Fruit fly (Drosophila melanogaster) whole organism, adult: Measurements from ENCODE around the gene RpL7.

Source experiments
- CG11617 ChIP-seq: fragments of 200-800 bp; sonication (Bioruptor generic); optimal IDR thresholded peaks from 2 replicates; lab custom pipeline; 2017; ENCODE audit warnings: mild to moderate bottlenecking, missing biosample characterization, missing genetic modification reagents, missing genetic modification characterization
- CG12768 ChIP-seq: fragments of 200-800 bp; sonication (Bioruptor generic); optimal IDR thresholded peaks from 2 replicates; lab custom pipeline; 2017; ENCODE audit warnings: missing biosample characterization, missing genetic modification characterization, mild to moderate bottlenecking, moderate library complexity, missing genetic modification reagents
- CG14711 ChIP-seq: fragments of 200-800 bp; sonication (Bioruptor generic); optimal IDR thresholded peaks from 2 replicates; lab custom pipeline; 2018; ENCODE audit warnings: missing biosample characterization, mild to moderate bottlenecking, missing genetic modification characterization, moderate library complexity
- CG1620 ChIP-seq: fragments of 200-800 bp; sonication (Bioruptor generic); optimal IDR thresholded peaks from 2 replicates; lab custom pipeline; 2016; ENCODE audit warnings: missing biosample characterization, missing genetic modification characterization
- CG33017 ChIP-seq: fragments of 200-800 bp; sonication (Bioruptor generic); optimal IDR thresholded peaks from 2 replicates; lab custom pipeline; 2018; ENCODE audit warnings: missing biosample characterization, mild to moderate bottlenecking, missing genetic modification characterization, moderate library complexity
- CG5204 ChIP-seq: fragments of 200-800 bp; sonication (Bioruptor generic); optimal IDR thresholded peaks from 2 replicates; lab custom pipeline; 2016; ENCODE audit warnings: missing biosample characterization, missing genetic modification characterization
- CG7045 ChIP-seq: fragments of 200-800 bp; sonication (Bioruptor generic); optimal IDR thresholded peaks from 2 replicates; lab custom pipeline; 2017; ENCODE audit warnings: missing biosample characterization, mild to moderate bottlenecking, missing genetic modification characterization
- bab1 ChIP-seq: fragments of 200-800 bp; sonication (Bioruptor generic); optimal IDR thresholded peaks from 3 replicates; lab custom pipeline; 2019; ENCODE audit warnings: missing biosample characterization, mild to moderate bottlenecking, missing genetic modification characterization, moderate library complexity
- cic ChIP-seq: fragments of 200-800 bp; sonication (Bioruptor generic); optimal IDR thresholded peaks from 2 replicates; lab custom pipeline; 2017; ENCODE audit warnings: missing biosample characterization, mild to moderate bottlenecking, missing genetic modification characterization, moderate library complexity
- cnc ChIP-seq, 2 experiments: fragments of >200 bp; optimal IDR thresholded peaks; 2 replicates each; lab custom pipeline; 2017
- kay ChIP-seq: fragments of 200-800 bp; sonication (Bioruptor generic); peaks from one replicate; lab custom pipeline; 2016; ENCODE audit warnings: missing biosample characterization, missing genetic modification characterization, borderline replicate concordance
- pad ChIP-seq: fragments of 200-800 bp; sonication (Bioruptor generic); optimal IDR thresholded peaks from 3 replicates; lab custom pipeline; 2017; ENCODE audit warnings: missing biosample characterization, missing genetic modification characterization, mild to moderate bottlenecking, moderate library complexity, missing genetic modification reagents
- tj ChIP-seq: fragments of 200-800 bp; sonication (Bioruptor generic); optimal IDR thresholded peaks from 3 replicates; lab custom pipeline; 2017; ENCODE audit warnings: missing biosample characterization, mild to moderate bottlenecking, missing genetic modification characterization, moderate library complexity
- toe ChIP-seq: fragments of 200-800 bp; sonication (Bioruptor generic); optimal IDR thresholded peaks from 2 replicates; lab custom pipeline; 2016; ENCODE audit warnings: missing biosample characterization, missing genetic modification characterization

- TF ChIP-seq CG5204 (GFP tag; lab: Kevin White, UChicago) (no peak), CG11617 (GFP tag; lab: Kevin White, UChicago) (no peak), toe (GFP tag; lab: Kevin White, UChicago) (no peak), bab1 (no peak), cnc (optimal IDR thresholded peaks at IDR 0.05; lab: Kevin White, UChicago) (no peak), pad (no peak), CG33017 (no peak), CG12768 (no peak), tj (no peak), cic (GFP tag; lab: Kevin White, UChicago) (peak; percentile 60), kay (GFP tag; lab: Kevin White, UChicago) (peak; percentile 28), CG1620 (GFP tag; lab: Kevin White, UChicago) (no peak), CG14711 (tag; lab: Kevin White, UChicago) (no peak), CG7045 (GFP tag; lab: Kevin White, UChicago) (peak; percentile 7)
Measured at dm6 chr2L:10249655-10250202, 48.9 kb downstream of the RpL7 start.
